Worm (Caenorhabditis elegans) whole organism, L4/young adult: Measurements from ENCODE around the gene chil-23.

Experiments used
- W03F9.2 ChIP-seq: fragments of 150-350 bp; optimal IDR thresholded peaks from 2 replicates; lab custom pipeline; 2014; ENCODE audit warnings: missing biosample characterization, missing genetic modification characterization
- dao-5 ChIP-seq: sonication (generic microtip); optimal IDR thresholded peaks from 2 replicates; lab custom pipeline; 2016; ENCODE audit warnings: missing genotype, missing genetic modification characterization, moderate library complexity, missing compliant biosample characterization
- him-1 ChIP-seq: sonication (generic microtip); optimal IDR thresholded peaks from 2 replicates; lab custom pipeline; 2016; ENCODE audit warnings: missing genotype, missing genetic modification reagents, missing genetic modification characterization, missing compliant biosample characterization

- TF ChIP-seq him-1: no peak
- TF ChIP-seq W03F9.2 (tag; lab: Kevin White, UChicago): no peak
- no peak for TF ChIP-seq dao-5 (tag; lab: Kevin White, UChicago)
Observed at ce11 chrII:9431119-9431518, 37.3 kb downstream of the chil-23 start.
